Fruit fly (Drosophila melanogaster) whole organism, prepupa: ENCODE data around the gene Cox17.

ENCODE experiments used
- Blimp-1 ChIP-seq: fragments of 200-800 bp; sonication (Bioruptor generic); optimal IDR thresholded peaks from 3 replicates; lab custom pipeline; 2017; ENCODE audit warnings: missing biosample characterization, missing genetic modification characterization, mild to moderate bottlenecking, moderate library complexity, missing genetic modification reagents
- CG10631 ChIP-seq: fragments of 200-800 bp; sonication (Bioruptor generic); optimal IDR thresholded peaks from 2 replicates; lab custom pipeline; 2016; ENCODE audit warnings: missing biosample characterization, missing genetic modification characterization
- CG10669 ChIP-seq: fragments of 200-800 bp; sonication (Bioruptor generic); optimal IDR thresholded peaks from 3 replicates; lab custom pipeline; 2018; ENCODE audit warnings: missing biosample characterization, mild to moderate bottlenecking, missing genetic modification characterization, moderate library complexity
- CG11294 ChIP-seq: fragments of 200-800 bp; sonication (Bioruptor generic); IDR thresholded peaks from 2 replicates; pipeline ENCODE4 v1.3.6; 2022; ENCODE audit warnings: missing biosample characterization, missing genetic modification characterization
- CG11762 ChIP-seq: fragments of 200-800 bp; sonication (Bioruptor generic); optimal IDR thresholded peaks from 3 replicates; lab custom pipeline; 2016; ENCODE audit warnings: missing biosample characterization, missing genetic modification characterization; ENCODE audit not compliant: insufficient read depth
- CG11902 ChIP-seq: fragments of 200-800 bp; sonication (Bioruptor generic); optimal IDR thresholded peaks from 3 replicates; lab custom pipeline; 2016; ENCODE audit warnings: missing biosample characterization, missing genetic modification characterization
- CG15336 ChIP-seq: fragments of 200-800 bp; sonication (Bioruptor generic); IDR thresholded peaks from 2 replicates; pipeline ENCODE4 v1.3.6; 2022; ENCODE audit warnings: missing biosample characterization, missing genetic modification characterization
- CG1621 ChIP-seq: fragments of 200-800 bp; sonication (Bioruptor generic); optimal IDR thresholded peaks from 3 replicates; lab custom pipeline; 2018; ENCODE audit warnings: missing biosample characterization, mild to moderate bottlenecking, missing genetic modification characterization
- CG3032 ChIP-seq: fragments of 200-800 bp; optimal IDR thresholded peaks from 2 replicates; lab custom pipeline; 2019; ENCODE audit warnings: missing biosample characterization, mild to moderate bottlenecking, missing genetic modification characterization, moderate library complexity
- CG31627 ChIP-seq: fragments of 200-800 bp; sonication (Bioruptor generic); optimal IDR thresholded peaks from 3 replicates; lab custom pipeline; 2016; ENCODE audit warnings: missing biosample characterization, missing genetic modification characterization
- CG32006 ChIP-seq: fragments of 200-800 bp; sonication (Bioruptor generic); optimal IDR thresholded peaks from 3 replicates; lab custom pipeline; 2017; ENCODE audit warnings: missing biosample characterization, mild to moderate bottlenecking, missing genetic modification characterization
- CG34406 ChIP-seq: fragments of 200-800 bp; sonication (Bioruptor generic); optimal IDR thresholded peaks from 3 replicates; lab custom pipeline; 2016; ENCODE audit warnings: missing biosample characterization, missing genetic modification characterization
- CG3919 ChIP-seq: fragments of 200-800 bp; sonication (Bioruptor generic); optimal IDR thresholded peaks from 3 replicates; lab custom pipeline; 2016; ENCODE audit warnings: missing biosample characterization, missing genetic modification characterization
- CG6163 ChIP-seq: fragments of 200-800 bp; sonication (Bioruptor generic); IDR thresholded peaks from 3 replicates; pipeline ENCODE4 v1.3.6; 2022; ENCODE audit warnings: missing biosample characterization, missing genetic modification characterization
- CG6276 ChIP-seq: fragments of 200-800 bp; sonication (Bioruptor generic); optimal IDR thresholded peaks from 2 replicates; lab custom pipeline; 2017; ENCODE audit warnings: missing biosample characterization, mild to moderate bottlenecking, missing genetic modification characterization
- CG6808 ChIP-seq: fragments of 200-800 bp; sonication (Bioruptor generic); optimal IDR thresholded peaks from 3 replicates; lab custom pipeline; 2017; ENCODE audit warnings: missing biosample characterization, missing genetic modification characterization, mild to moderate bottlenecking, moderate library complexity, missing genetic modification reagents
- CG6854 ChIP-seq: fragments of 200-800 bp; sonication (Bioruptor generic); optimal IDR thresholded peaks from 2 replicates; lab custom pipeline; 2017; ENCODE audit warnings: missing biosample characterization, mild to moderate bottlenecking, missing genetic modification characterization
- CG7368 ChIP-seq: fragments of 200-800 bp; sonication (Bioruptor generic); optimal IDR thresholded peaks from 3 replicates; lab custom pipeline; 2016; ENCODE audit warnings: missing biosample characterization, missing genetic modification characterization
- CG8119 ChIP-seq: fragments of 200-800 bp; sonication (Bioruptor generic); IDR thresholded peaks from 3 replicates; pipeline ENCODE4 v1.3.6; 2022; ENCODE audit warnings: missing biosample characterization, missing genetic modification characterization
- CG8319 ChIP-seq: fragments of 200-800 bp; sonication (Bioruptor generic); optimal IDR thresholded peaks from 3 replicates; lab custom pipeline; 2016; ENCODE audit warnings: missing biosample characterization, missing genetic modification characterization
- CG8632 ChIP-seq: fragments of 200-800 bp; sonication (Bioruptor generic); optimal IDR thresholded peaks from 3 replicates; lab custom pipeline; 2016; ENCODE audit warnings: missing biosample characterization, missing genetic modification characterization
- CG9139 ChIP-seq: fragments of 200-800 bp; sonication (Bioruptor generic); optimal IDR thresholded peaks from 3 replicates; lab custom pipeline; 2017; ENCODE audit warnings: missing biosample characterization, mild to moderate bottlenecking, missing genetic modification characterization
- Eip75B ChIP-seq: fragments of 200-800 bp; sonication (Bioruptor generic); optimal IDR thresholded peaks from 3 replicates; lab custom pipeline; 2016; ENCODE audit warnings: missing biosample characterization, missing genetic modification characterization
- Eip78C ChIP-seq: fragments of 200-800 bp; sonication (Bioruptor generic); peaks from one replicate; lab custom pipeline; 2016; ENCODE audit warnings: missing biosample characterization, missing genetic modification characterization
- Eip93F ChIP-seq: fragments of 200-800 bp; sonication (Bioruptor generic); optimal IDR thresholded peaks from 2 replicates; lab custom pipeline; 2016; ENCODE audit warnings: missing biosample characterization, mild to moderate bottlenecking, missing genetic modification characterization
- Ets21C ChIP-seq: fragments of 200-800 bp; sonication (Bioruptor generic); optimal IDR thresholded peaks from 3 replicates; lab custom pipeline; 2016; ENCODE audit warnings: missing biosample characterization, missing genetic modification characterization
- Ets96B ChIP-seq: fragments of 200-800 bp; optimal IDR thresholded peaks from 2 replicates; lab custom pipeline; 2019; ENCODE audit warnings: missing biosample characterization, mild to moderate bottlenecking, missing genetic modification characterization, moderate library complexity
- Gug ChIP-seq: fragments of 200-800 bp; sonication (Bioruptor generic); IDR thresholded peaks from 2 replicates; pipeline ENCODE4 v1.3.6; 2022; ENCODE audit warnings: missing biosample characterization, missing genetic modification characterization
- Hr38 ChIP-seq: sonication (Bioruptor generic); optimal IDR thresholded peaks from 2 replicates; lab custom pipeline; 2016; ENCODE audit warnings: missing biosample characterization, missing genetic modification characterization
- Hr39 ChIP-seq: fragments of 200-800 bp; sonication (Bioruptor generic); optimal IDR thresholded peaks from 2 replicates; lab custom pipeline; 2016; ENCODE audit warnings: missing biosample characterization, missing genetic modification characterization
- OdsH ChIP-seq: fragments of 200-800 bp; sonication (Bioruptor generic); optimal IDR thresholded peaks from 3 replicates; lab custom pipeline; 2016; ENCODE audit warnings: missing biosample characterization, missing genetic modification characterization
- Smox ChIP-seq: fragments of 200-800 bp; sonication (Bioruptor generic); optimal IDR thresholded peaks from 3 replicates; lab custom pipeline; 2016; ENCODE audit warnings: missing biosample characterization, missing genetic modification characterization
- Sox102F ChIP-seq: fragments of 200-800 bp; sonication (Bioruptor generic); optimal IDR thresholded peaks from 2 replicates; lab custom pipeline; 2016; ENCODE audit warnings: missing biosample characterization, mild to moderate bottlenecking, missing genetic modification characterization
- Sox14 ChIP-seq: fragments of 200-800 bp; sonication (Bioruptor generic); optimal IDR thresholded peaks from 3 replicates; lab custom pipeline; 2016; ENCODE audit warnings: missing biosample characterization, missing genetic modification characterization
- Sox15 ChIP-seq: fragments of 200-800 bp; sonication (Bioruptor generic); optimal IDR thresholded peaks from 3 replicates; lab custom pipeline; 2016; ENCODE audit warnings: missing biosample characterization, missing genetic modification characterization
- achi ChIP-seq: fragments of 200-800 bp; sonication (Bioruptor generic); optimal IDR thresholded peaks from 3 replicates; lab custom pipeline; 2016; ENCODE audit warnings: missing biosample characterization, missing genetic modification characterization
- acj6 ChIP-seq: fragments of 200-800 bp; sonication (Bioruptor generic); optimal IDR thresholded peaks from 3 replicates; lab custom pipeline; 2016; ENCODE audit warnings: missing biosample characterization, missing genetic modification characterization
- cyc ChIP-seq: fragments of 200-800 bp; sonication (Bioruptor generic); optimal IDR thresholded peaks from 3 replicates; lab custom pipeline; 2016; ENCODE audit warnings: missing biosample characterization, missing genetic modification characterization
- dac ChIP-seq: fragments of 200-800 bp; sonication (Bioruptor generic); optimal IDR thresholded peaks from 2 replicates; lab custom pipeline; 2017; ENCODE audit warnings: missing biosample characterization, mild to moderate bottlenecking, missing genetic modification characterization
- dsx ChIP-seq: fragments of 200-800 bp; optimal IDR thresholded peaks from 3 replicates; lab custom pipeline; 2019; ENCODE audit warnings: missing biosample characterization, mild to moderate bottlenecking, missing genetic modification characterization, moderate library complexity; ENCODE audit not compliant: poor library complexity, severe bottlenecking
- eg ChIP-seq: fragments of 200-800 bp; sonication (Bioruptor generic); IDR thresholded peaks from 3 replicates; pipeline ENCODE4 v1.3.6; 2022; ENCODE audit warnings: missing biosample characterization, missing genetic modification characterization
- esn ChIP-seq: fragments of 200-800 bp; sonication (Bioruptor generic); optimal IDR thresholded peaks from 2 replicates; lab custom pipeline; 2016; ENCODE audit warnings: missing biosample characterization, mild to moderate bottlenecking, missing genetic modification characterization, moderate library complexity
- fd59A ChIP-seq: fragments of 200-800 bp; sonication (Bioruptor generic); optimal IDR thresholded peaks from 2 replicates; lab custom pipeline; 2017; ENCODE audit warnings: missing biosample characterization, mild to moderate bottlenecking, missing genetic modification characterization, missing genetic modification reagents
- fd85E ChIP-seq: fragments of 200-800 bp; sonication (Bioruptor generic); optimal IDR thresholded peaks from 3 replicates; lab custom pipeline; 2016; ENCODE audit warnings: missing biosample characterization, missing genetic modification characterization
- fkh ChIP-seq: fragments of 200-800 bp; sonication (Bioruptor generic); optimal IDR thresholded peaks from 3 replicates; lab custom pipeline; 2017; ENCODE audit warnings: missing biosample characterization, mild to moderate bottlenecking, missing genetic modification characterization, moderate library complexity
- lz ChIP-seq: fragments of 200-800 bp; sonication (Bioruptor generic); optimal IDR thresholded peaks from 3 replicates; lab custom pipeline; 2016; ENCODE audit warnings: missing biosample characterization, missing genetic modification characterization
- pdm3 ChIP-seq: fragments of 200-800 bp; sonication (Bioruptor generic); optimal IDR thresholded peaks from 3 replicates; lab custom pipeline; 2016; ENCODE audit warnings: missing biosample characterization, missing genetic modification characterization
- ss ChIP-seq, 2 experiments: fragments of 200-800 bp; sonication (Bioruptor generic); optimal IDR thresholded peaks; 2 replicates in 1 of 2; 3 replicates in 1 of 2; lab custom pipeline; 2017 to 2018; ENCODE audit warnings: mild to moderate bottlenecking in 2 of 2, missing biosample characterization in 2 of 2, missing genetic modification characterization in 2 of 2, moderate library complexity in 1 of 2
- svp ChIP-seq: fragments of 200-800 bp; sonication (Bioruptor generic); peaks from one replicate; lab custom pipeline; 2016; ENCODE audit warnings: missing biosample characterization, missing genetic modification characterization
- topi ChIP-seq: fragments of 200-800 bp; sonication (Bioruptor generic); optimal IDR thresholded peaks from 3 replicates; lab custom pipeline; 2016; ENCODE audit warnings: missing biosample characterization, missing genetic modification characterization
- vri ChIP-seq: fragments of 200-800 bp; sonication (Bioruptor generic); optimal IDR thresholded peaks from 3 replicates; lab custom pipeline; 2016; ENCODE audit warnings: missing biosample characterization, mild to moderate bottlenecking, missing genetic modification characterization

Cox17 gene

DNA sequence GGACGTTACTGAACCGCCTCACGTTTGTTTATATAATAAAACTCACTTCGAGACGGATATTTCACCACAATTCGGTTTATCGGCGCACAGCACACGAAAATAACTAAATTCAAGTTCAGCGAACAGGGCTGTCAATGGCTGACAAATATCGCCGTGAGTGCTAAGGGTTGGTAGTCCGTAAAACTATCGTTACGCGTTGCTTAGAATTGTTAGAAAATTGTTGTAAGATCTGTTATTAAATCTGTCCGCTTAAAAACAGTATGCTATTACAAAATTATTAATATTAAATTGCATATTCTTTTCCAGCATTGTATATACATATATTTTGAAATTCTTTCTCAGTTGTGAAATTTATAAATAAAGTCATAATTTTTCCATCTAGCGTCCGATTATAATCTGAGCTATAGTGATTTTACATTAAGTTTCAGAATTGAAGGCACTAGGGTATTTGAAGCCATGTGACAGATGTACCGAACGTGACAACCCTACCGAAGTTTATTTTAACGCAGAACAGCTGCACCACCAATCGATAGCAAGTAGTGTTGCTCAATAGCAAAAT lies at the start of gene Cox17:
Cox17 (minus strand) TSS at position 120 of the 559 bp plus-strand sequence.
- peak; percentile 81 for TF ChIP-seq CG31627 (GFP tag; lab: Kevin White, UChicago)
- TF ChIP-seq CG6808 (GFP tag; lab: Kevin White, UChicago): peak; percentile 80
- peak; percentile 58 for TF ChIP-seq Eip93F
- TF ChIP-seq Hr38 (GFP tag; lab: Kevin White, UChicago): no peak
- TF ChIP-seq CG32006 (GFP tag; lab: Kevin White, UChicago): peak; percentile 88
- TF ChIP-seq CG3032 (tag; lab: Kevin White, UChicago): peak; percentile 81
- TF ChIP-seq lz (GFP tag; lab: Kevin White, UChicago): peak; percentile 88
- peak; percentile 78 for TF ChIP-seq CG34406 (GFP tag; lab: Kevin White, UChicago)
- peak; percentile 93 for TF ChIP-seq svp (GFP tag; lab: Kevin White, UChicago)
- peak; percentile 74 for TF ChIP-seq fkh (GFP tag; lab: Kevin White, UChicago)
- peak; percentile 80 for TF ChIP-seq Sox14 (GFP tag; lab: Kevin White, UChicago)
- peak; percentile 60; the same call in 1 of the 2 replicates for TF ChIP-seq CG11294
- TF ChIP-seq CG6854 (GFP tag; lab: Kevin White, UChicago): no peak
- TF ChIP-seq dsx (GFP tag; lab: Kevin White, UChicago): peak; percentile 48
- peak; percentile 59 for TF ChIP-seq CG11762 (GFP tag; lab: Kevin White, UChicago)
- peak; percentile 79 for TF ChIP-seq pdm3 (GFP tag; lab: Kevin White, UChicago)
- TF ChIP-seq Sox102F: peak; percentile 74
- TF ChIP-seq fd85E (GFP tag; lab: Kevin White, UChicago): peak; percentile 47
- peak; percentile 76 for TF ChIP-seq CG8632 (GFP tag; lab: Kevin White, UChicago)
- TF ChIP-seq CG10669 (GFP tag; lab: Kevin White, UChicago): peak; percentile 67
- TF ChIP-seq Sox15 (GFP tag; lab: Kevin White, UChicago): peak; percentile 84
- TF ChIP-seq CG7368 (GFP tag; lab: Kevin White, UChicago): peak; percentile 25
- peak; percentile 85 for TF ChIP-seq CG10631 (GFP tag; lab: Kevin White, UChicago)
- TF ChIP-seq CG9139 (GFP tag; lab: Kevin White, UChicago): no peak
- TF ChIP-seq topi: peak; percentile 78
- peak; percentile 76 for TF ChIP-seq Hr39 (GFP tag; lab: Kevin White, UChicago)
- peak; percentile 77 for TF ChIP-seq Ets21C (GFP tag; lab: Kevin White, UChicago)
- peak; percentile 84 for TF ChIP-seq Smox (GFP tag; lab: Kevin White, UChicago)
- peak; percentile 44 for TF ChIP-seq dac (GFP tag; lab: Kevin White, UChicago)
- peak; percentile 69 for TF ChIP-seq CG11902 (GFP tag; lab: Kevin White, UChicago)
- TF ChIP-seq fd59A: peak; percentile 63
- TF ChIP-seq OdsH (GFP tag; lab: Kevin White, UChicago): peak; percentile 84
- peak; percentile 77 for TF ChIP-seq CG3919
- TF ChIP-seq CG1621: peak; percentile 68
- TF ChIP-seq CG6276 (GFP tag; lab: Kevin White, UChicago): peak; percentile 72
- peak; percentile 58 for TF ChIP-seq Blimp-1 (GFP tag; lab: Kevin White, UChicago)
- TF ChIP-seq Eip78C: peak; percentile 91
- peak; percentile 62 for TF ChIP-seq eg (GFP tag; lab: Robert Waterston, UW)
- peak; percentile 64 for TF ChIP-seq vri
- TF ChIP-seq CG6163 (GFP tag; lab: Robert Waterston, UW): 0 out of 3 replicates have a peak, but pooled peaks have one; percentile 42
- TF ChIP-seq CG15336 (GFP tag; lab: Robert Waterston, UW): peak; percentile 56
- peak; percentile 10; the same call in 1 of the 2 replicates for TF ChIP-seq Gug (GFP tag; lab: Robert Waterston, UW)
- peak; percentile 86 for TF ChIP-seq esn (GFP tag; lab: Kevin White, UChicago)
- peak; percentile 77 for TF ChIP-seq Eip75B (GFP tag; lab: Kevin White, UChicago)
- TF ChIP-seq CG8319: peak; percentile 53
- peak; percentile 83 for TF ChIP-seq cyc (GFP tag; lab: Kevin White, UChicago)
- peak; percentile 68 for TF ChIP-seq Ets96B (tag; lab: Kevin White, UChicago)
- peak; percentile 61 to 81 for TF ChIP-seq ss (GFP tag; optimal IDR thresholded peaks at IDR 0.05; lab: Kevin White, UChicago)
- TF ChIP-seq achi: peak; percentile 86
- peak; percentile 85 for TF ChIP-seq acj6 (GFP tag; lab: Kevin White, UChicago)
- peak; percentile 68 for TF ChIP-seq CG8119 (GFP tag; lab: Robert Waterston, UW)
